Worm (Caenorhabditis elegans) whole organism, L4 larva: ENCODE data around the gene rpl-23.

ENCODE experiments used
- aly-2 ChIP-seq: sonication (generic microtip); optimal IDR thresholded peaks from 2 replicates; lab custom pipeline; 2018; ENCODE audit warnings: missing biosample characterization, missing genetic modification characterization
- ama-1 ChIP-seq: fragments of 150-350 bp; optimal IDR thresholded peaks from 2 replicates; lab custom pipeline; 2014; ENCODE audit warnings: inconsistent platforms, mixed read lengths
- ceh-32 ChIP-seq: sonication (generic microtip); optimal IDR thresholded peaks from 2 replicates; lab custom pipeline; 2016; ENCODE audit warnings: mild to moderate bottlenecking, missing genetic modification characterization, missing compliant biosample characterization; ENCODE audit not compliant: poor library complexity
- dve-1 ChIP-seq: sonication (generic microtip); optimal IDR thresholded peaks from 2 replicates; lab custom pipeline; 2017; ENCODE audit warnings: antibody characterized with exemption, mild to moderate bottlenecking, missing genetic modification characterization, missing compliant biosample characterization; ENCODE audit not compliant: insufficient read depth
- hlh-30 ChIP-seq: sonication (generic microtip); optimal IDR thresholded peaks from 2 replicates; lab custom pipeline; 2017; ENCODE audit warnings: antibody characterized with exemption, mild to moderate bottlenecking, missing genetic modification characterization, missing compliant biosample characterization; ENCODE audit not compliant: insufficient read depth
- lir-3 ChIP-seq: sonication (generic microtip); optimal IDR thresholded peaks from 2 replicates; lab custom pipeline; 2016; ENCODE audit warnings: mild to moderate bottlenecking, missing genetic modification characterization, missing compliant biosample characterization

ce11 chrIII:5717173-5717748 lies 11.3 kb upstream of the rpl-23 start:
- TF ChIP-seq ama-1 (lab: Kevin White, UChicago), result peak; percentile 67
- TF ChIP-seq hlh-30 (tag; lab: Kevin White, UChicago), result no peak
- no peak for TF ChIP-seq dve-1 (tag; lab: Kevin White, UChicago)
- no peak for TF ChIP-seq aly-2 (tag; lab: Kevin White, UChicago)
- no peak for TF ChIP-seq ceh-32 (tag; lab: Kevin White, UChicago)
- TF ChIP-seq lir-3, result no peak
